Fruit fly (Drosophila melanogaster) whole organism, pupa: ENCODE results near the gene Gbeta13F.

Experiments used
- CG10348 ChIP-seq: fragments of 200-800 bp; sonication (Bioruptor generic); IDR thresholded peaks from 2 replicates; pipeline ENCODE4 v1.3.6; 2022; ENCODE audit warnings: missing biosample characterization, missing genetic modification characterization
- CG12605 ChIP-seq: fragments of 200-800 bp; sonication (Bioruptor generic); IDR thresholded peaks from 2 replicates; pipeline ENCODE4 v1.3.6; 2022; ENCODE audit warnings: missing biosample characterization, missing genetic modification characterization
- CG13204 ChIP-seq: fragments of 200-800 bp; sonication (Bioruptor generic); optimal IDR thresholded peaks from 2 replicates; lab custom pipeline; 2018; ENCODE audit warnings: missing biosample characterization, mild to moderate bottlenecking, missing genetic modification characterization, moderate library complexity
- CG14655 ChIP-seq: fragments of 200-800 bp; sonication (Bioruptor generic); optimal IDR thresholded peaks from 3 replicates; lab custom pipeline; 2017; ENCODE audit warnings: mild to moderate bottlenecking, missing biosample characterization, missing genetic modification reagents, missing genetic modification characterization
- CG15710 ChIP-seq: fragments of 200-800 bp; sonication (Bioruptor generic); optimal IDR thresholded peaks from 2 replicates; lab custom pipeline; 2018; ENCODE audit warnings: missing biosample characterization, mild to moderate bottlenecking, missing genetic modification characterization, moderate library complexity
- CG17806 ChIP-seq: fragments of 200-800 bp; sonication (Bioruptor generic); optimal IDR thresholded peaks from 2 replicates; lab custom pipeline; 2018; ENCODE audit warnings: missing biosample characterization, mild to moderate bottlenecking, missing genetic modification characterization, moderate library complexity
- CG32121 ChIP-seq: fragments of 200-800 bp; sonication (Bioruptor generic); IDR thresholded peaks from 2 replicates; pipeline ENCODE4 v1.3.6; 2022; ENCODE audit warnings: missing biosample characterization, missing genetic modification characterization
- CG34367 ChIP-seq: fragments of 200-800 bp; sonication (Bioruptor generic); optimal IDR thresholded peaks from 2 replicates; lab custom pipeline; 2018; ENCODE audit warnings: missing biosample characterization, mild to moderate bottlenecking, missing genetic modification characterization
- CG4496 ChIP-seq: fragments of 200-800 bp; sonication (Bioruptor generic); IDR thresholded peaks from 3 replicates; pipeline ENCODE4 v1.3.6; 2022; ENCODE audit warnings: missing biosample characterization, missing genetic modification characterization
- CG8159 ChIP-seq: fragments of 200-800 bp; sonication (Bioruptor generic); optimal IDR thresholded peaks from 3 replicates; lab custom pipeline; 2018; ENCODE audit warnings: missing biosample characterization, mild to moderate bottlenecking, missing genetic modification characterization, moderate library complexity
- CG8301 ChIP-seq: fragments of 200-800 bp; sonication (Bioruptor generic); optimal IDR thresholded peaks from 2 replicates; lab custom pipeline; 2018; ENCODE audit warnings: missing biosample characterization, mild to moderate bottlenecking, missing genetic modification characterization
- CG9948 ChIP-seq: fragments of 200-800 bp; sonication (Bioruptor generic); optimal IDR thresholded peaks from 2 replicates; lab custom pipeline; 2018; ENCODE audit warnings: missing biosample characterization, mild to moderate bottlenecking, missing genetic modification characterization, moderate library complexity
- D1 ChIP-seq: fragments of 200-800 bp; sonication (Bioruptor generic); optimal IDR thresholded peaks from 2 replicates; lab custom pipeline; 2018; ENCODE audit warnings: missing biosample characterization, mild to moderate bottlenecking, missing genetic modification characterization, moderate library complexity
- EcR ChIP-seq: fragments of 200-800 bp; sonication (Bioruptor generic); optimal IDR thresholded peaks from 3 replicates; lab custom pipeline; 2019; ENCODE audit warnings: missing biosample characterization, missing genetic modification characterization, mild to moderate bottlenecking, moderate library complexity, missing genetic modification reagents
- Ets98B ChIP-seq: fragments of 200-800 bp; sonication (Bioruptor generic); IDR thresholded peaks from 2 replicates; pipeline ENCODE4 v1.3.6; 2022; ENCODE audit warnings: missing biosample characterization, missing genetic modification characterization
- Pif1A ChIP-seq: fragments of 200-800 bp; sonication (Bioruptor generic); optimal IDR thresholded peaks from 3 replicates; lab custom pipeline; 2016; ENCODE audit warnings: missing biosample characterization, missing genetic modification characterization
- Pif1B ChIP-seq: fragments of 200-800 bp; sonication (Bioruptor generic); optimal IDR thresholded peaks from 3 replicates; lab custom pipeline; 2016; ENCODE audit warnings: missing biosample characterization, missing genetic modification characterization
- Snoo ChIP-seq: fragments of 200-800 bp; sonication (Bioruptor generic); optimal IDR thresholded peaks from 3 replicates; lab custom pipeline; 2017; ENCODE audit warnings: missing biosample characterization, mild to moderate bottlenecking, missing genetic modification characterization, inconsistent platforms
- fd96Ca ChIP-seq: fragments of 200-800 bp; sonication (Bioruptor generic); IDR thresholded peaks from 3 replicates; pipeline ENCODE4 v1.3.6; 2022; ENCODE audit warnings: missing biosample characterization, missing genetic modification characterization
- gl ChIP-seq: fragments of 200-800 bp; sonication (Bioruptor generic); optimal IDR thresholded peaks from 2 replicates; lab custom pipeline; 2018; ENCODE audit warnings: missing biosample characterization, mild to moderate bottlenecking, missing genetic modification characterization
- rn ChIP-seq: fragments of 200-800 bp; sonication (Bioruptor generic); IDR thresholded peaks from 2 replicates; pipeline ENCODE4 v1.3.6; 2022; ENCODE audit warnings: missing biosample characterization, missing genetic modification characterization

Gbeta13F gene

DNA sequence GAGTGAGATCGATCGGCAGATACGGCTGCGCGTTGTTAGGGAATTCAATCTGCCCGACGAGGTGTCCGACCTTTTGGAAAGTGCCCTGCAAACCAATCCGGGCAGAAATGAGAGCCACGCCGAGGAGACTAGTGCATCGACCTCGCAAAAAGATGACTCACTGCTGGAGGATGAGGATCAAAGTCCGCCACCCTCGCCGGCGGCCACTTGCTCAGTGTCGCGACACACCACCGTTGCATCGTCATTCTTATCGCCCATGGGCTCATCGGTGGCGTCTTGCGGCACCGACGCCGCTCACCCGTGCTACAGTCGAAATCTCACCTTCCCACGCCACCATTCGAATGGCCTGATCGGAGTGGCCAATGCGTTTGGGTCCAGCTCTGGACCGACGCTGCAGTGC is 14.5 kb downstream of the Gbeta13F start:
- TF ChIP-seq EcR (GFP tag; lab: Kevin White, UChicago), result peak; percentile 50
- no peak for TF ChIP-seq CG15710 (tag; lab: Kevin White, UChicago)

DNA sequence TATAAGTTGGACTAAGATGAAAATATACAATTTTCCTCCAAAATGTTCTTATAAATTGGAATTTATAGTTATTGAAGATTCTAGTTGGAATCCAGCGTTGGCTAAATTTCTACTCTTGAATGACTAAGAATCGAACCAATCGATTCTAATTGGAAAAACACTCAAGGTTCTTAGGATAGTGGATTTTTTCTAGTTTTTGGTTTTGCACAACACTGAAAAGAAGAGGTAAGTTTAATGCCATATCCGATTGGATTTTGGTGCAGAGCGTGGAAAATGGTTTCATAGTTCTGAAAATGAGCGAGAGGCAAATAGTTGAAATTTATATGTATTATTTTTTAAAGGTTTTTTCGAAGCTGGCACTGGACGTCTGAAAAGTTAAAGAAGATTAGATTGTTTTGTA is 15.7 kb downstream of the Gbeta13F start:
- TF ChIP-seq CG32121 (GFP tag; lab: Robert Waterston, UW), result no peak
- TF ChIP-seq, all 21 proteins: peak for 0

DNA sequence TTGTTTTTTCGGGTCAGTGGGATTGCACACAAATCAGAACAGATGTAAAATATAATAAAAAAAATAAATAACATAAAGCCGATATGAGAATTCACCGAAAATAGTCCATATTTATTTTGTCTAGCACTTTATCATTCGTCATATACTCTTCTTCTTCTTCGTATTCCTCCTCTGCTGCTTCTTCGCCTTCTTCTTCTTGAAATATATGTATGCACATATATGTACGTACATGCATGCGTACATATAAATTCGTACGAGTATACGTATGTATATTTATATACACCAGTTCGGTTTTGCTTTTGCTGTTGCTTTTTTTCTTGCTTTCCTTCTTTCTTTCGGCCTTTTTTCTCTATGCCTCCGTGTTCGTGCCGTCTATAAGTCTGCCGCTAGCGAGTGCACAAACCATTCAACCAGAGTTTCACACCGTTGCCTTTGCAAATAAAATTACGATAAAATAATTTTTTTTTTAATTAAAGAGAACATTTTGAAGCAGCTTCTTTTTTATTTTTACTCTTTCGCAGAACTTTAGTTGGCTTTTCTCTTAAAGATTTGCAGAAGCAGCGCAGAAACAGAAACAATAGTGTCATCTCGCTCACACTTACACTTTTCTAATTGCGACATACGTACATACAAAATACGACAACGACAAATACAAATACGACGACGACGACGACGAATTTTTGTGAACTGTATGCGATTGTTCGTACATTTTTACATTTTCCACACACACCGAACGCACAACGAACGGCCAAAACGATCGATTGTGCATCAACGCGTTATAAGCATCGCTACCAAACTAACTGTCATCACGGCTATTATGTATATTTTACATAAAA is 26.7 kb downstream of the Gbeta13F start:
- TF ChIP-seq CG9948 (tag; lab: Kevin White, UChicago) (peak; percentile 79), CG15710 (tag; lab: Kevin White, UChicago) (peak; percentile 91), CG8301 (tag; lab: Kevin White, UChicago) (peak; percentile 81), rn (GFP tag; lab: Robert Waterston, UW) (peak; percentile 57), CG8159 (tag; lab: Kevin White, UChicago) (peak; percentile 86), D1 (tag; lab: Kevin White, UChicago) (no peak), Pif1A (GFP tag; lab: Kevin White, UChicago) (peak; percentile 94), gl (tag; lab: Kevin White, UChicago) (peak; percentile 97), CG32121 (GFP tag; lab: Robert Waterston, UW) (peak; percentile 91), CG13204 (peak; percentile 91), fd96Ca (GFP tag; lab: Robert Waterston, UW) (peak; percentile 91), Ets98B (peak; percentile 94), Snoo (tag; lab: Kevin White, UChicago) (peak; percentile 54), CG34367 (tag; lab: Kevin White, UChicago) (peak; percentile 94), CG12605 (peak; percentile 97), CG14655 (GFP tag; lab: Kevin White, UChicago) (peak; percentile 34), Pif1B (GFP tag; lab: Kevin White, UChicago) (peak; percentile 91), EcR (GFP tag; lab: Kevin White, UChicago) (peak; percentile 65), CG10348 (GFP tag; lab: Robert Waterston, UW) (no peak), CG4496 (GFP tag; lab: Robert Waterston, UW) (peak; percentile 94), CG17806 (tag; lab: Kevin White, UChicago) (peak; percentile 84)

dm6 chrX:15887247-15887616 is 27.3 kb downstream of the Gbeta13F start, which contains the start of gene tay:
tay (minus strand) TSS chrX:15887311.
- no peak for TF ChIP-seq CG14655 (GFP tag; lab: Kevin White, UChicago)
- TF ChIP-seq fd96Ca (GFP tag; lab: Robert Waterston, UW), result no peak
- TF ChIP-seq CG12605, result no peak
- TF ChIP-seq CG4496 (GFP tag; lab: Robert Waterston, UW), result peak; percentile 6; the same call in 1 of the 3 replicates
- no peak for TF ChIP-seq Pif1A (GFP tag; lab: Kevin White, UChicago)
- no peak for TF ChIP-seq CG34367 (tag; lab: Kevin White, UChicago)
- no peak for TF ChIP-seq CG8301 (tag; lab: Kevin White, UChicago)

DNA sequence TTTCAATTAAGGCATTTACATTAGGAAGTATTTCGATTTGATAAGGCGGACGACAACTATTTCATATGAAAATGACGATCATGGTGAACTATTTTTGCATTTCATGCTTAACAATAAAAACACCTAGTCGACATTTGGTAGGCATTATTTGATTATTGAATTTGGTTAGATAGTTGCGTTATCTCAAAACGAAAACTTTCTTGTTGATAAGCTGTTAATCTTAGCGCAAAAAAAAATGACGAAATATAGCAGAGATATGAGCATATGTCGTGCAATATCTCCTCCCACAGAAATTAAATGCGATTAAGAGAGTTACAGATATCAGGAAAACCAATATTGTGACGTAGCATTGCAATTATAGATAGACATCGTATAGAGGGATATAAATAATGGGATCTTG is 28.8 kb downstream of the Gbeta13F start:
- TF ChIP-seq CG12605 (no peak), CG14655 (GFP tag; lab: Kevin White, UChicago) (no peak), CG13204 (no peak), CG10348 (GFP tag; lab: Robert Waterston, UW) (no peak), Pif1A (GFP tag; lab: Kevin White, UChicago) (no peak), fd96Ca (GFP tag; lab: Robert Waterston, UW) (no peak), CG9948 (tag; lab: Kevin White, UChicago) (no peak), rn (GFP tag; lab: Robert Waterston, UW) (no peak), CG4496 (GFP tag; lab: Robert Waterston, UW) (no peak)

DNA sequence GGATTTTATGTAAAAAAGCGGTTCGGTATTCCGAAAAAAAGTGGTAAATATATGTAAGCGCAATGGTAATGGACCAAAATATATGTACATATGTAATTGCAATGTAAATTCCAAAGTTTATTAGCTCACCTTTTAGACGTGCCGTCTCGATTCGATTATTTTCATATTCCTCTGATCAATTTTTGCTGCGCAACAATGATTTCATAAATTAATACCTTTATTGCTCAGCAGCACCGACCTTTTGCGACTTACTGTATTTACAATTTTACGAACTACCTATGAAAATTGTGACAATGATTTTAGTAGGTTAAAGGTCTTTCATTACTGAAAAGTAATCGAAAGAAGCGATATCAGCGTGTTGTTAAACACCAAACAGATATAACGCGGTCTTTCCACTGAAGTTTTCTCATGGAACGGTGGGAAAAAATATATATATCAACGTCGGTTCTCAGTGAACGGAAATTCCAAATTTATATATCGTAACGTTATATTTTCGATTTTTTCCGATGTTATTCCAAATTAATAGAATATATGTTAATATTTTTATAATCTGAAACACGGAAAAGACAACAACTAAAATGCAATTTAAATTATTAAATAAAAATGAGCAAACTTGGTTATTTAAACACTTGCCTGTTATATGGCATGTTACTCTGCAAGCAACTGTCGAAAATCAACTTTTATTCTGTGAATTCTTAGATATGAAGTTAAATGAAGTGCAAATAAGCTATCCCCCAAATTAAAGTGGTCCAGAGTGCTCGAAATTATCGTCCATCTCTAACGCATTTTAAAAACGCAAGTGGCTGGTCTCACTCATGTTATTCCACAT is 30.1 kb downstream of the Gbeta13F start, which contains the start of the genes MSBP and CG15916:
TSS of gene MSBP (minus strand) at position 330 of the 829 bp plus-strand sequence.
TSS of gene CG15916 (plus strand) at position 810 of the 829 bp plus-strand sequence.
- peak; percentile 32 for TF ChIP-seq CG9948 (tag; lab: Kevin White, UChicago)
- peak; percentile 64 for TF ChIP-seq CG8159 (tag; lab: Kevin White, UChicago)
- TF ChIP-seq CG15710 (tag; lab: Kevin White, UChicago), result peak; percentile 32
- TF ChIP-seq Pif1A (GFP tag; lab: Kevin White, UChicago), result no peak
- peak; percentile 18 for TF ChIP-seq CG34367 (tag; lab: Kevin White, UChicago)
- TF ChIP-seq gl (tag; lab: Kevin White, UChicago), result peak; percentile 5
- no peak for TF ChIP-seq EcR (GFP tag; lab: Kevin White, UChicago)
- peak; percentile 16; the same call in 1 of the 3 replicates for TF ChIP-seq CG4496 (GFP tag; lab: Robert Waterston, UW)
- TF ChIP-seq Snoo (tag; lab: Kevin White, UChicago), result peak; percentile 13
